Fruit fly (Drosophila melanogaster): ENCODE data around the gene SPARC.

DNA sequence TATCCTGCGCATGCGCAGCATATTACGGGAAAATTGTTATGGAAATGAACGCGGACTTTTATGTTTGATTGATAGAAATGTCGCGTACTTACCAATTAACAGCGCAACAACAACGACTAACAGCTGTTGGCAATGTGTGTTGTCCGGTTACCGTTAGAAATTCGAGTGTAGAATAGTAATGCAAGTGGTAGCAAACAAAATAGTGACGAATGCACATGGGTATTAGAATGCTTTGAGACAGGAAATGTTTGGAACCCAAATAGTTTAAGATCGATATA lies 11.2 kb upstream of the SPARC start:
- TF ChIP-seq usp (GFP tag; optimal IDR thresholded peaks at IDR 0.05) (no peak), CG9705 (GFP tag; optimal IDR thresholded peaks at IDR 0.05) (no peak), Hr78 (GFP tag; optimal IDR thresholded peaks at IDR 0.05) (no peak), GATAd (GFP tag; optimal IDR thresholded peaks at IDR 0.05) (no peak), h (GFP tag; optimal IDR thresholded peaks at IDR 0.05) (no peak), dl (GFP tag; optimal IDR thresholded peaks at IDR 0.05; ENCODE audit: insufficient read depth in 1 of 2, partially characterized antibody in 2 of 2) (no peak), Hr83 (GFP tag; optimal IDR thresholded peaks at IDR 0.05; ENCODE audit: poor library complexity, severe bottlenecking) (no peak), Dfd (GFP tag; optimal IDR thresholded peaks at IDR 0.05) (no peak), Abd-B (GFP tag; optimal IDR thresholded peaks at IDR 0.05) (no peak), woc (GFP tag; optimal IDR thresholded peaks at IDR 0.05) (no peak), fru (GFP tag; optimal IDR thresholded peaks at IDR 0.05) (no peak), Myc (optimal IDR thresholded peaks at IDR 0.05) (no peak)
